Worm (Caenorhabditis elegans) whole organism, L3 larva: ENCODE results near the gene W03C9.8.

Source experiments
- ZK546.5 ChIP-seq: sonication (generic microtip); optimal IDR thresholded peaks from 2 replicates; lab custom pipeline; 2017; ENCODE audit warnings: missing biosample characterization, missing genetic modification characterization
- aly-2 ChIP-seq: fragments of 150-350 bp; optimal IDR thresholded peaks from 2 replicates; lab custom pipeline; 2014; ENCODE audit warnings: missing biosample characterization, missing genetic modification characterization
- ama-1 ChIP-seq: fragments of 150-350 bp; optimal IDR thresholded peaks from 2 replicates; lab custom pipeline; 2018
- ceh-16 ChIP-seq: sonication (generic microtip); optimal IDR thresholded peaks from 2 replicates; lab custom pipeline; 2017; ENCODE audit warnings: missing biosample characterization, missing genetic modification characterization
- ceh-82 ChIP-seq: fragments of 150-350 bp; optimal IDR thresholded peaks from 2 replicates; lab custom pipeline; 2014; ENCODE audit warnings: missing biosample characterization, missing genetic modification characterization
- ceh-9 ChIP-seq: sonication (generic microtip); optimal IDR thresholded peaks from 2 replicates; lab custom pipeline; 2018; ENCODE audit warnings: missing biosample characterization, missing genetic modification characterization
- daf-12 ChIP-seq: fragments of 150-350 bp; optimal IDR thresholded peaks from 2 replicates; lab custom pipeline; 2014; ENCODE audit warnings: missing biosample characterization, missing genetic modification reagents, missing genetic modification characterization
- egl-27 ChIP-seq: sonication (generic microtip); optimal IDR thresholded peaks from 4 replicates; lab custom pipeline; 2017; ENCODE audit warnings: missing biosample characterization, missing genetic modification reagents, missing genetic modification characterization
- egl-5 ChIP-seq: fragments of 150-350 bp; optimal IDR thresholded peaks from 2 replicates; lab custom pipeline; 2017; ENCODE audit warnings: missing biosample characterization, missing genetic modification reagents, missing genetic modification characterization, inconsistent platforms
- elt-1 ChIP-seq: fragments of 150-350 bp; optimal IDR thresholded peaks from 2 replicates; lab custom pipeline; 2014; ENCODE audit warnings: missing biosample characterization, missing genetic modification characterization
- elt-3 ChIP-seq, 3 experiments: fragments of 150-350 bp in 1 of 3; sonication (generic microtip) in 2 of 3; optimal IDR thresholded peaks; 2 replicates in 2 of 3; 4 replicates in 1 of 3; lab custom pipeline; 2014 to 2017; ENCODE audit warnings: missing biosample characterization in 3 of 3, missing genetic modification characterization in 3 of 3
- fkh-2 ChIP-seq: fragments of 150-350 bp; optimal IDR thresholded peaks from 2 replicates; lab custom pipeline; 2014; ENCODE audit warnings: missing biosample characterization, missing genetic modification reagents, missing genetic modification characterization
- fos-1 ChIP-seq: fragments of 150-350 bp; optimal IDR thresholded peaks from 2 replicates; lab custom pipeline; 2014; ENCODE audit warnings: missing biosample characterization, missing genetic modification characterization
- hmg-11 ChIP-seq: sonication (generic microtip); optimal IDR thresholded peaks from 2 replicates; lab custom pipeline; 2016; ENCODE audit warnings: missing genetic modification characterization, missing compliant biosample characterization
- jun-1 ChIP-seq: fragments of 150-350 bp; optimal IDR thresholded peaks from 2 replicates; lab custom pipeline; 2014; ENCODE audit warnings: missing biosample characterization, missing genetic modification reagents, missing genetic modification characterization
- lin-39 ChIP-seq: fragments of 150-350 bp; optimal IDR thresholded peaks from 2 replicates; lab custom pipeline; 2018; ENCODE audit warnings: missing biosample characterization, missing genetic modification reagents, missing genetic modification characterization
- lsy-12 ChIP-seq: sonication (generic microtip); optimal IDR thresholded peaks from 2 replicates; lab custom pipeline; 2016; ENCODE audit warnings: mild to moderate bottlenecking, missing genetic modification characterization, missing compliant biosample characterization
- mml-1 ChIP-seq: fragments of 150-350 bp; sonication (generic microtip); optimal IDR thresholded peaks from 3 replicates; lab custom pipeline; 2014; ENCODE audit warnings: missing biosample characterization, missing genetic modification characterization
- nfya-1 ChIP-seq: sonication (generic microtip); optimal IDR thresholded peaks from 2 replicates; lab custom pipeline; 2017; ENCODE audit warnings: missing genetic modification characterization, mild to moderate bottlenecking, missing compliant biosample characterization, antibody characterized with exemption, moderate library complexity; ENCODE audit not compliant: insufficient read depth
- nhr-12 ChIP-seq: fragments of 150-350 bp; optimal IDR thresholded peaks from 2 replicates; lab custom pipeline; 2014; ENCODE audit warnings: missing biosample characterization, missing genetic modification characterization
- nhr-28 ChIP-seq: fragments of 150-350 bp; optimal IDR thresholded peaks from 2 replicates; lab custom pipeline; 2014; ENCODE audit warnings: missing biosample characterization, missing genetic modification characterization
- nhr-67 ChIP-seq: fragments of 150-350 bp; optimal IDR thresholded peaks from 2 replicates; lab custom pipeline; 2014; ENCODE audit warnings: missing biosample characterization, missing genetic modification characterization
- nhr-76 ChIP-seq: fragments of 150-350 bp; sonication (generic microtip); optimal IDR thresholded peaks from 5 replicates; lab custom pipeline; 2014; ENCODE audit warnings: missing biosample characterization, missing genetic modification characterization
- nhr-77 ChIP-seq: fragments of 150-350 bp; optimal IDR thresholded peaks from 2 replicates; lab custom pipeline; 2014; ENCODE audit warnings: missing biosample characterization, missing genetic modification characterization
- pha-4 ChIP-seq: fragments of 150-350 bp; optimal IDR thresholded peaks from 2 replicates; lab custom pipeline; 2014; ENCODE audit warnings: missing biosample characterization, missing genetic modification reagents, missing genetic modification characterization
- pqm-1 ChIP-seq: fragments of 150-350 bp; optimal IDR thresholded peaks from 2 replicates; lab custom pipeline; 2017; ENCODE audit warnings: missing biosample characterization, missing genetic modification characterization, inconsistent platforms
- sea-2 ChIP-seq: fragments of 150-350 bp; sonication (generic microtip); optimal IDR thresholded peaks from 4 replicates; lab custom pipeline; 2014; ENCODE audit warnings: missing biosample characterization, missing genetic modification reagents, missing genetic modification characterization
- skn-1 ChIP-seq: fragments of 150-350 bp; optimal IDR thresholded peaks from 2 replicates; lab custom pipeline; 2014; ENCODE audit warnings: missing biosample characterization, missing genetic modification characterization
- snpc-4 ChIP-seq: fragments of 150-350 bp; optimal IDR thresholded peaks from 2 replicates; lab custom pipeline; 2014; ENCODE audit warnings: missing biosample characterization, missing genetic modification characterization
- tbx-2 ChIP-seq: sonication (generic microtip); optimal IDR thresholded peaks from 2 replicates; lab custom pipeline; 2016; ENCODE audit warnings: mild to moderate bottlenecking, missing genetic modification characterization, missing compliant biosample characterization
- zag-1 ChIP-seq: fragments of 150-350 bp; optimal IDR thresholded peaks from 2 replicates; lab custom pipeline; 2014; ENCODE audit warnings: missing biosample characterization, missing genetic modification characterization

W03C9.8 gene

DNA sequence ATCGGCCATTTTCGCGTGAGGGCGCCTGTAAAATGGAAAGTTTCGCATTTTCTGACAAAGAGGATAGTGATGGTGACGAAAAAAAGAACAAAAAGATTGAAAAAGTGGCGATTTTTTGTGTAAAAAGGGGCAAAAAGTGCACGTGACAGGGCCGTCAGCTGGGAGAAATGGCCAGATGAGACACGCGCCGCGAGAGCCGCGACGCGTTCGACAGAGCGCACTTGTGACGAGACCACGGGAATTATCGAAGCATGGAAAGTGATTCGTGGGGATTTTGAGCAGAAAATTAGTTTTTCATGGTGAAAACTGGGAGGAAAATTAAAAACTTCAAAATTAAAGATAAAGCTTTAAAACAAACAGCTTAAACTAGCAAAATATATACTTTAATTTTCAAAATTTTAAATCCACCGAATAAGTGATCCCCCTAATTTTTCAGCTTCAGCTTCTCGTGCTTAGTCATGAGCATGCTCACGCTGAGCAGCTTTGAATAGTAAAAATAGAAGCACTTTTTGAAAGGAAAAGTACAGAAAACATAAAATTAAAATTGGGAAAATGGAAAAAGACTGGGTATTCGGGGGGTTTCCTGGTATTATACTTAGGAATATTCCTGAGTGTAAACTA, 19.1 kb downstream of the W03C9.8 start, which contains the start of gene W03C9.5 (continued):
- TF ChIP-seq jun-1 = peak; percentile 93
- peak; percentile 95 for TF ChIP-seq lin-39 (tag; lab: Kevin White, UChicago)
- no peak for TF ChIP-seq daf-12 (tag; lab: Kevin White, UChicago)

DNA sequence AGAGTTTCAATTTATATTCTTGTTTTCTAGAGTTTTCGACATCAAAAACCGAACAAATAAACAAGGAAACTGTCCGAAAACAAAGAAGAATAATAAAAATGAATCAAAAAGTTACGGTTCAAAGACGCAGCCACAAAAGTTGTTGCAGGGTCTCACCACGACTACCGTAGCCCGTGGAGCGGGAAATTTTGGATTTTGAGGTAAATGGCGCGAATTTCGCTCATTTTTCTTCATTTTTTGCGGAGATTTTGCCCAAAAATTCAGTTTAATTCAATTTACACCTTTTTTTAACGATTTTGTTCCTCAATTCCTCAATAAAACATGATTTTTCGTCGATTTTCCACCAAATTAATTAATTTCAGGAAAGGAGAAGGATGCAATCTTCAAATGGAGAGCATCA, 19.7 kb downstream of the W03C9.8 start, which contains the start of gene mex-1:
TSS of gene mex-1 (plus strand) at position 363 of the 400 bp plus-strand sequence.
- TF ChIP-seq egl-27 (tag; lab: Kevin White, UChicago) = no peak
- no peak for TF ChIP-seq ceh-16
- TF ChIP-seq elt-3 (tag; optimal IDR thresholded peaks at IDR 0.05; lab: Kevin White, UChicago) = no peak
- no peak for TF ChIP-seq ceh-82 (tag; lab: Kevin White, UChicago)
- TF ChIP-seq nhr-28 (tag; lab: Kevin White, UChicago) = no peak
- TF ChIP-seq sea-2 (GFP tag; lab: Kevin White, UChicago) = no peak
- TF ChIP-seq pha-4 = no peak
- no peak for TF ChIP-seq snpc-4 (tag; lab: Kevin White, UChicago)
- no peak for TF ChIP-seq ceh-9
- TF ChIP-seq nfya-1 (tag; lab: Kevin White, UChicago) = no peak
- TF ChIP-seq nhr-12 (tag; lab: Kevin White, UChicago) = no peak
- TF ChIP-seq nhr-67 (tag; lab: Kevin White, UChicago) = no peak
- TF ChIP-seq egl-5 (tag; lab: Kevin White, UChicago) = no peak
- TF ChIP-seq mml-1 (tag; lab: Kevin White, UChicago) = no peak
- TF ChIP-seq fkh-2 (tag; lab: Kevin White, UChicago) = no peak
- no peak for TF ChIP-seq aly-2 (tag; lab: Kevin White, UChicago)
- no peak for TF ChIP-seq tbx-2 (tag; lab: Kevin White, UChicago)
- no peak for TF ChIP-seq lsy-12
- TF ChIP-seq, all 47 proteins: peak for 0

DNA sequence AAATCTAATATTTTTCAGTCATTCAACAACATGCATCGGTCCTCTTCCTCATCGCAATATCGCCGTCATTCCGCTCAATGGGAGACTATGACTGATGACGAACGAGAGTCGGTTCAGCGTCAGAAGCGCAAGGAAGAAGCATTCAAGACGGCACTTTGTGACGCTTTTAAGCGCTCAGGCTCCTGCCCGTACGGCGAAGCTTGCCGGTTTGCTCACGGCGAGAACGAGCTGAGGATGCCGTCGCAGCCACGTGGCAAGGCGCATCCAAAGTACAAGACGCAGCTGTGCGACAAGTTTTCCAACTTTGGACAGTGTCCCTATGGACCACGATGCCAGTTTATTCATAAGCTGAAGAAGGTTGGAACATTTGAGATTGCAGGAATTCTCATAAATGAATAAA, 20.5 kb downstream of the W03C9.8 start:
- TF ChIP-seq jun-1 (no peak), lsy-12 (no peak), pqm-1 (tag; lab: Kevin White, UChicago) (no peak), zag-1 (tag; lab: Kevin White, UChicago) (no peak), tbx-2 (tag; lab: Kevin White, UChicago) (no peak), fkh-2 (tag; lab: Kevin White, UChicago) (no peak), nhr-76 (tag; lab: Kevin White, UChicago) (no peak), fos-1 (tag; lab: Kevin White, UChicago) (no peak), egl-5 (tag; lab: Kevin White, UChicago) (no peak), aly-2 (tag; lab: Kevin White, UChicago) (no peak), hmg-11 (tag; lab: Kevin White, UChicago) (no peak), elt-1 (tag; lab: Kevin White, UChicago) (no peak), nhr-77 (no peak), nhr-28 (tag; lab: Kevin White, UChicago) (no peak), nfya-1 (tag; lab: Kevin White, UChicago) (no peak), pha-4 (no peak), egl-27 (tag; lab: Kevin White, UChicago) (no peak), ZK546.5 (no peak)

DNA sequence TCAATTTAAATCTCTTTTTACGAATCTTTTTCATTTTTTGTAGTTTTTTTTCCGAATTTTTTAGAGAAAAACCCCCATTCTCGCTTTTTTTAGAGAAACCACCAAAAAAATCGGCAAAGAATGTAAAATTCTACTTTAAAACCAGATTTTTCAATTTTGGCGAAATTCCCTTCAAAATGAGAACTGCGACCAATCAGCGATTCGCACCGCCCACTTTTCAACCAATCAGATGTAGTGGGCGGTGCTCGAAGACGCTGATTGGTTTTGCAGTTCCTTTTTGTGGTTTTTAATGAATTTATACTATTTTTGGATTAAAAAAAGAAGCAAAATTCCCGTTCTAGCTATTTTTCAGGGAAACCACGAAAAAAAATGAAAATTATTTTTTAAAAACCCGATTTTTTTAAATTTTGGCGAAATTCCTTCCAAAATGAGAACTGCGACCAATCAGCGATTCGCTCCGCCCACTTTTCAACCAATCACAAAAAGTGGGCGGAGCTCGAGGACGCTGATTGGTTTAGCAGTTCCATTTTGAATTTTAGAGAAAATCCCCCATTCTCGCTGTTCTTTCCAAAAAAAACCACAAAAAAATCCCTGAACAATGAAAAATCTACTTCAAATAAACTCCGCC, 22.6 kb downstream of the W03C9.8 start:
- TF ChIP-seq mml-1 (tag; lab: Kevin White, UChicago) = no peak
- TF ChIP-seq nhr-76 (tag; lab: Kevin White, UChicago) = no peak
- TF ChIP-seq elt-3 (tag; optimal IDR thresholded peaks at IDR 0.05; lab: Kevin White, UChicago) = no peak
- TF ChIP-seq nhr-28 (tag; lab: Kevin White, UChicago) = no peak
- TF ChIP-seq nfya-1 (tag; lab: Kevin White, UChicago) = peak; percentile 70
- TF ChIP-seq fkh-2 (tag; lab: Kevin White, UChicago) = no peak
- TF ChIP-seq egl-27 (tag; lab: Kevin White, UChicago) = no peak

DNA sequence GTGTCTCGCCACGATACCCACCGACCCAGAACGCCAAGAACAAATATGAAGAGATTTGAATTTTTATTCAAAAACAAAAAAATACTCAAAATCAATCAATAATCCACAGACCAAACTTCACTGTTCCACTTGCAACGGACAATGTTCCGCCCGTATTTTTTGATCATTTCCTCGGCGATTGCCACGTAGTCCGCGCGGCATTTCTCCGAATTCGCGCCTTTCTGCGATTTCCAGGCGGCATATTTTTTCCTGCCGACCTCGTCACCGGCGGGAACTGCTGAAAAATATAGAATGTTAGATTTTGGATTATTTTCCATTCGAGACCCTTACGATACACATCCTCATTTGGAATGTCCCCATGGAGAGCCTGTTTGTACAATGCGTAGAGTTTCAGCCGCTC, 23.7 kb downstream of the W03C9.8 start:
- TF ChIP-seq egl-27 (tag; lab: Kevin White, UChicago) (no peak), ama-1 (lab: Kevin White, UChicago) (no peak), skn-1 (tag; lab: Kevin White, UChicago) (no peak), ceh-9 (no peak), jun-1 (no peak), nfya-1 (tag; lab: Kevin White, UChicago) (no peak), nhr-67 (tag; lab: Kevin White, UChicago) (no peak), sea-2 (GFP tag; lab: Kevin White, UChicago) (no peak), ZK546.5 (no peak), nhr-76 (tag; lab: Kevin White, UChicago) (no peak)
